Worm (Caenorhabditis elegans): ENCODE measurements around the gene best-15.

ce11 chrIV:10815950-10816349, 16.1 kb downstream of the best-15 start:
- TF ChIP-seq hlh-13 (GFP tag; optimal IDR thresholded peaks at IDR 0.05), result no peak
- no peak for TF ChIP-seq unc-42 (tag; optimal IDR thresholded peaks at IDR 0.05)
- TF ChIP-seq ceh-30 (tag; optimal IDR thresholded peaks at IDR 0.05), result no peak
- TF ChIP-seq C08G9.2 (tag; optimal IDR thresholded peaks at IDR 0.05), result no peak
- TF ChIP-seq nfya-1 (tag; optimal IDR thresholded peaks at IDR 0.05), result no peak
- no peak for TF ChIP-seq tbx-2 (tag; optimal IDR thresholded peaks at IDR 0.05)
- no peak for TF ChIP-seq nhr-232 (tag; optimal IDR thresholded peaks at IDR 0.05)
- no peak for TF ChIP-seq pha-4 (tag; optimal IDR thresholded peaks at IDR 0.05)

Measured in whole organism, late embryonic.